Fruit fly (Drosophila melanogaster) whole organism, embryonic: ENCODE measurements around the gene RhoGAPp190.

Experiments
- Atf6 ChIP-seq: fragments of 200-800 bp; sonication (Bioruptor generic); IDR thresholded peaks from 2 replicates; pipeline ENCODE4 v1.3.6; 2022; ENCODE audit warnings: missing biosample characterization, missing genetic modification characterization
- CG11398 ChIP-seq: fragments of 200-800 bp; sonication (Bioruptor generic); optimal IDR thresholded peaks from 2 replicates; lab custom pipeline; 2016; ENCODE audit warnings: missing biosample characterization, missing genetic modification characterization
- CG9609 ChIP-seq: fragments of 200-800 bp; sonication (Bioruptor generic); optimal IDR thresholded peaks from 3 replicates; lab custom pipeline; 2016; ENCODE audit warnings: missing biosample characterization, missing genetic modification characterization
- Oli ChIP-seq: fragments of 200-800 bp; sonication (Bioruptor generic); optimal IDR thresholded peaks from 2 replicates; lab custom pipeline; 2018; ENCODE audit warnings: missing biosample characterization, mild to moderate bottlenecking, missing genetic modification characterization, moderate library complexity
- grn ChIP-seq: fragments of 200-800 bp; sonication (Bioruptor generic); optimal IDR thresholded peaks from 3 replicates; lab custom pipeline; 2017; ENCODE audit warnings: missing biosample characterization, missing genetic modification characterization
- psq ChIP-seq: fragments of 200-800 bp; sonication (Bioruptor generic); optimal IDR thresholded peaks from 2 replicates; lab custom pipeline; 2017; ENCODE audit warnings: missing biosample characterization, missing genetic modification characterization
- wdn ChIP-seq: fragments of 200-800 bp; sonication (Bioruptor generic); IDR thresholded peaks from 2 replicates; pipeline ENCODE4 v1.3.6; 2022; ENCODE audit warnings: missing biosample characterization, missing genetic modification characterization

DNA sequence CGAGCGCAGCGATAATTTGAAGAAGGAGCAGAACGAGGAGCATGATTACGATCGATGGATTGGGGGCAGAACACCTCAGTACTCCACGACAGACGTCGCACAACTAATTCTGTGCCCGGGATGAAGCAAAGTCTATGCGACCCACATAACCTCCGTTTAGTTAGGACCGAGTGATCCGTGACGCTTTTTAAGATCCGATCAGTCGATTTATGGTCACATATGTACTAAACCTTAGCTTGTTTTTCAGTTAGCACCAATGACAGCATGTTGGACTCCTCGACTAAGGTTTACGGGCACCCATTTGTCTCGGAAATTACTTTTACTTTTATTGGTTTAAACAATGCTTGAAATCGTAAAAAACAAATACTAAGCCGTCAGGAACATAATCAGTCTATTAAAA, 19.4 kb upstream of the RhoGAPp190 start, which contains the start of gene CG12990:
- no peak for TF ChIP-seq CG9609
- TF ChIP-seq Oli (tag; lab: Kevin White, UChicago), result no peak
- TF ChIP-seq psq (GFP tag; lab: Kevin White, UChicago), result no peak
- TF ChIP-seq grn, result no peak
- TF ChIP-seq Atf6 (GFP tag; lab: Robert Waterston, UW), result no peak
- no peak for TF ChIP-seq wdn
- TF ChIP-seq CG11398, result no peak
